Fruit fly (Drosophila melanogaster) whole organism, adult: Measurements from ENCODE around the gene jim.

Source experiments
- CG11617 ChIP-seq: fragments of 200-800 bp; sonication (Bioruptor generic); optimal IDR thresholded peaks from 2 replicates; lab custom pipeline; 2017; ENCODE audit warnings: mild to moderate bottlenecking, missing biosample characterization, missing genetic modification reagents, missing genetic modification characterization
- CG12768 ChIP-seq: fragments of 200-800 bp; sonication (Bioruptor generic); optimal IDR thresholded peaks from 2 replicates; lab custom pipeline; 2017; ENCODE audit warnings: missing biosample characterization, missing genetic modification characterization, mild to moderate bottlenecking, moderate library complexity, missing genetic modification reagents
- CG14711 ChIP-seq: fragments of 200-800 bp; sonication (Bioruptor generic); optimal IDR thresholded peaks from 2 replicates; lab custom pipeline; 2018; ENCODE audit warnings: missing biosample characterization, mild to moderate bottlenecking, missing genetic modification characterization, moderate library complexity
- CG1620 ChIP-seq: fragments of 200-800 bp; sonication (Bioruptor generic); optimal IDR thresholded peaks from 2 replicates; lab custom pipeline; 2016; ENCODE audit warnings: missing biosample characterization, missing genetic modification characterization
- CG33017 ChIP-seq: fragments of 200-800 bp; sonication (Bioruptor generic); optimal IDR thresholded peaks from 2 replicates; lab custom pipeline; 2018; ENCODE audit warnings: missing biosample characterization, mild to moderate bottlenecking, missing genetic modification characterization, moderate library complexity
- CG5204 ChIP-seq: fragments of 200-800 bp; sonication (Bioruptor generic); optimal IDR thresholded peaks from 2 replicates; lab custom pipeline; 2016; ENCODE audit warnings: missing biosample characterization, missing genetic modification characterization
- CG7045 ChIP-seq: fragments of 200-800 bp; sonication (Bioruptor generic); optimal IDR thresholded peaks from 2 replicates; lab custom pipeline; 2017; ENCODE audit warnings: missing biosample characterization, mild to moderate bottlenecking, missing genetic modification characterization
- CG7101 ChIP-seq: fragments of 200-800 bp; sonication (Bioruptor generic); optimal IDR thresholded peaks from 2 replicates; lab custom pipeline; 2018; ENCODE audit warnings: missing biosample characterization, mild to moderate bottlenecking, missing genetic modification characterization, moderate library complexity
- Clk ChIP-seq: fragments of 200-800 bp; sonication (Bioruptor generic); optimal IDR thresholded peaks from 2 replicates; lab custom pipeline; 2017; ENCODE audit warnings: missing biosample characterization, missing genetic modification characterization
- Crg-1 ChIP-seq: fragments of 200-800 bp; sonication (Bioruptor generic); optimal IDR thresholded peaks from 2 replicates; lab custom pipeline; 2016; ENCODE audit warnings: missing biosample characterization, missing genetic modification characterization
- Hr96 ChIP-seq: fragments of 200-800 bp; sonication (Bioruptor generic); optimal IDR thresholded peaks from 2 replicates; lab custom pipeline; 2016; ENCODE audit warnings: missing biosample characterization, missing genetic modification characterization
- Mnt ChIP-seq: fragments of 200-800 bp; sonication (Bioruptor generic); optimal IDR thresholded peaks from 2 replicates; lab custom pipeline; 2016; ENCODE audit warnings: missing biosample characterization, mild to moderate bottlenecking, missing genetic modification characterization
- bab1 ChIP-seq: fragments of 200-800 bp; sonication (Bioruptor generic); optimal IDR thresholded peaks from 3 replicates; lab custom pipeline; 2019; ENCODE audit warnings: missing biosample characterization, mild to moderate bottlenecking, missing genetic modification characterization, moderate library complexity
- cic ChIP-seq: fragments of 200-800 bp; sonication (Bioruptor generic); optimal IDR thresholded peaks from 2 replicates; lab custom pipeline; 2017; ENCODE audit warnings: missing biosample characterization, mild to moderate bottlenecking, missing genetic modification characterization, moderate library complexity
- cnc ChIP-seq, 2 experiments: fragments of >200 bp; optimal IDR thresholded peaks; 2 replicates each; lab custom pipeline; 2017
- kay ChIP-seq: fragments of 200-800 bp; sonication (Bioruptor generic); peaks from one replicate; lab custom pipeline; 2016; ENCODE audit warnings: missing biosample characterization, missing genetic modification characterization, borderline replicate concordance
- ovo ChIP-seq: fragments of 200-800 bp; sonication (Bioruptor generic); optimal IDR thresholded peaks from 2 replicates; lab custom pipeline; 2016; ENCODE audit warnings: missing biosample characterization, missing genetic modification characterization
- pad ChIP-seq: fragments of 200-800 bp; sonication (Bioruptor generic); optimal IDR thresholded peaks from 3 replicates; lab custom pipeline; 2017; ENCODE audit warnings: missing biosample characterization, missing genetic modification characterization, mild to moderate bottlenecking, moderate library complexity, missing genetic modification reagents
- tj ChIP-seq: fragments of 200-800 bp; sonication (Bioruptor generic); optimal IDR thresholded peaks from 3 replicates; lab custom pipeline; 2017; ENCODE audit warnings: missing biosample characterization, mild to moderate bottlenecking, missing genetic modification characterization, moderate library complexity
- toe ChIP-seq: fragments of 200-800 bp; sonication (Bioruptor generic); optimal IDR thresholded peaks from 2 replicates; lab custom pipeline; 2016; ENCODE audit warnings: missing biosample characterization, missing genetic modification characterization

jim gene

dm6 chr3L:22865061-22865418 lies 30.0 kb upstream of the jim start:
- peak; percentile 70 for TF ChIP-seq CG33017
- no peak for TF ChIP-seq Hr96 (GFP tag; lab: Kevin White, UChicago)
- no peak for TF ChIP-seq toe (GFP tag; lab: Kevin White, UChicago)
- no peak for TF ChIP-seq CG1620 (GFP tag; lab: Kevin White, UChicago)
- no peak for TF ChIP-seq ovo
- TF ChIP-seq CG12768 (GFP tag; lab: Kevin White, UChicago) = peak; percentile 36
- TF ChIP-seq CG11617 = peak; percentile 20
- TF ChIP-seq CG5204 (GFP tag; lab: Kevin White, UChicago) = no peak
- peak; percentile 28 for TF ChIP-seq CG14711 (tag; lab: Kevin White, UChicago)
- TF ChIP-seq cnc (optimal IDR thresholded peaks at IDR 0.05; lab: Kevin White, UChicago) = no peak
- peak; percentile 89 for TF ChIP-seq kay (GFP tag; lab: Kevin White, UChicago)
- TF ChIP-seq cic = no peak
- TF ChIP-seq Mnt (GFP tag; lab: Kevin White, UChicago) = no peak
- TF ChIP-seq CG7045 (GFP tag; lab: Kevin White, UChicago) = peak; percentile 45
- peak; percentile 16 for TF ChIP-seq bab1 (GFP tag; lab: Kevin White, UChicago)
- no peak for TF ChIP-seq Crg-1 (GFP tag; lab: Kevin White, UChicago)
- TF ChIP-seq CG7101 (tag; lab: Kevin White, UChicago) = peak; percentile 34
- TF ChIP-seq pad (GFP tag; lab: Kevin White, UChicago) = no peak
- TF ChIP-seq tj (GFP tag; lab: Kevin White, UChicago) = no peak
- no peak for TF ChIP-seq Clk (GFP tag; lab: Kevin White, UChicago)

dm6 chr3L:22864254-22865060 lies 29.5 kb upstream of the jim start, which contains the start of gene CG33170:
CG33170 (plus strand) TSS chr3L:22864600.
- TF ChIP-seq cnc (optimal IDR thresholded peaks at IDR 0.05; lab: Kevin White, UChicago) (no peak), kay (GFP tag; lab: Kevin White, UChicago) (no peak), ovo (peak; percentile 57), Hr96 (GFP tag; lab: Kevin White, UChicago) (no peak), pad (GFP tag; lab: Kevin White, UChicago) (peak; percentile 7), cic (peak; percentile 21), CG1620 (GFP tag; lab: Kevin White, UChicago) (no peak), Mnt (GFP tag; lab: Kevin White, UChicago) (peak; percentile 13), tj (GFP tag; lab: Kevin White, UChicago) (peak; percentile 91), toe (GFP tag; lab: Kevin White, UChicago) (no peak), CG11617 (no peak), CG7101 (tag; lab: Kevin White, UChicago) (peak; percentile 10), Crg-1 (GFP tag; lab: Kevin White, UChicago) (no peak), bab1 (GFP tag; lab: Kevin White, UChicago) (peak; percentile 70)

dm6 chr3L:22863367-22864078 lies 28.5 kb upstream of the jim start, which contains the start of gene CG33169:
CG33169 (plus strand) TSS chr3L:22863864.
- peak; percentile 69 for TF ChIP-seq CG33017
- TF ChIP-seq Mnt (GFP tag; lab: Kevin White, UChicago) = peak; percentile 89
- TF ChIP-seq toe (GFP tag; lab: Kevin White, UChicago) = peak; percentile 77
- TF ChIP-seq CG1620 (GFP tag; lab: Kevin White, UChicago) = peak; percentile 96
- peak; percentile 94 for TF ChIP-seq kay (GFP tag; lab: Kevin White, UChicago)
- peak; percentile 74 for TF ChIP-seq Clk (GFP tag; lab: Kevin White, UChicago)
- peak; percentile 87 for TF ChIP-seq CG12768 (GFP tag; lab: Kevin White, UChicago)
- TF ChIP-seq tj (GFP tag; lab: Kevin White, UChicago) = peak; percentile 45
- TF ChIP-seq Crg-1 (GFP tag; lab: Kevin White, UChicago) = peak; percentile 92
- peak; percentile 82 for TF ChIP-seq pad (GFP tag; lab: Kevin White, UChicago)
- TF ChIP-seq CG7101 (tag; lab: Kevin White, UChicago) = peak; percentile 88
- TF ChIP-seq cnc (optimal IDR thresholded peaks at IDR 0.05; lab: Kevin White, UChicago) = no peak
- peak; percentile 88 for TF ChIP-seq bab1 (GFP tag; lab: Kevin White, UChicago)
- TF ChIP-seq ovo = peak; percentile 87
- TF ChIP-seq CG11617 = no peak
- TF ChIP-seq cic = peak; percentile 84
- peak; percentile 63 for TF ChIP-seq CG14711 (tag; lab: Kevin White, UChicago)
- TF ChIP-seq Hr96 (GFP tag; lab: Kevin White, UChicago) = peak; percentile 80
- no peak for TF ChIP-seq CG5204 (GFP tag; lab: Kevin White, UChicago)
- peak; percentile 68 for TF ChIP-seq CG7045 (GFP tag; lab: Kevin White, UChicago)

- TF ChIP-seq CG33017 (no peak), Crg-1 (GFP tag; lab: Kevin White, UChicago) (no peak), bab1 (GFP tag; lab: Kevin White, UChicago) (no peak), kay (GFP tag; lab: Kevin White, UChicago) (no peak), Hr96 (GFP tag; lab: Kevin White, UChicago) (no peak), cnc (optimal IDR thresholded peaks at IDR 0.05; lab: Kevin White, UChicago) (no peak), toe (GFP tag; lab: Kevin White, UChicago) (no peak), ovo (no peak), CG7045 (GFP tag; lab: Kevin White, UChicago) (no peak), tj (GFP tag; lab: Kevin White, UChicago) (no peak), CG7101 (tag; lab: Kevin White, UChicago) (no peak), cic (no peak), CG5204 (GFP tag; lab: Kevin White, UChicago) (no peak), CG14711 (tag; lab: Kevin White, UChicago) (no peak), Mnt (GFP tag; lab: Kevin White, UChicago) (no peak)
Measured at dm6 chr3L:22860487-22860886, 25.5 kb upstream of the jim start, which contains the start of gene CG13239. CG13239 (plus strand) TSS chr3L:22860787.
